Fruit fly (Drosophila melanogaster) whole organism, embryonic: ENCODE data around the gene cerv.

Experiments used
- CG10321 ChIP-seq: fragments of 200-800 bp; sonication (Bioruptor generic); IDR thresholded peaks from 2 replicates; pipeline ENCODE4 v1.3.6; 2022; ENCODE audit warnings: missing biosample characterization, missing genetic modification characterization
- CG10543 ChIP-seq: fragments of 200-800 bp; sonication (Bioruptor generic); optimal IDR thresholded peaks from 3 replicates; lab custom pipeline; 2017; ENCODE audit warnings: missing biosample characterization, mild to moderate bottlenecking, missing genetic modification characterization, moderate library complexity
- CG10979 ChIP-seq: fragments of 200-800 bp; sonication (Bioruptor generic); optimal IDR thresholded peaks from 2 replicates; lab custom pipeline; 2018; ENCODE audit warnings: missing biosample characterization, mild to moderate bottlenecking, missing genetic modification characterization, moderate library complexity
- CG12104 ChIP-seq: fragments of 200-800 bp; sonication (Bioruptor generic); optimal IDR thresholded peaks from 3 replicates; lab custom pipeline; 2016; ENCODE audit warnings: missing biosample characterization, missing genetic modification characterization
- CG13287 ChIP-seq: fragments of 200-800 bp; sonication (Bioruptor generic); IDR thresholded peaks from 2 replicates; pipeline ENCODE4 v1.3.6; 2022; ENCODE audit warnings: missing biosample characterization, missing genetic modification characterization; ENCODE audit not compliant: partially characterized antibody
- CG14441 ChIP-seq: fragments of 200-800 bp; sonication (Bioruptor generic); IDR thresholded peaks from 2 replicates; pipeline ENCODE4 v1.3.6; 2022; ENCODE audit warnings: missing biosample characterization, missing genetic modification characterization
- CG14710 ChIP-seq: fragments of 200-800 bp; sonication (Bioruptor generic); optimal IDR thresholded peaks from 3 replicates; lab custom pipeline; 2019; ENCODE audit warnings: missing biosample characterization, mild to moderate bottlenecking, missing genetic modification characterization, moderate library complexity
- CG17328 ChIP-seq: fragments of 200-800 bp; sonication (Bioruptor generic); IDR thresholded peaks from 2 replicates; pipeline ENCODE4 v1.3.6; 2022; ENCODE audit warnings: missing biosample characterization, missing genetic modification characterization
- CG1792 ChIP-seq: fragments of 200-800 bp; sonication (Bioruptor generic); optimal IDR thresholded peaks from 2 replicates; lab custom pipeline; 2016; ENCODE audit warnings: missing biosample characterization, missing genetic modification characterization
- CG18262 ChIP-seq: fragments of 200-800 bp; optimal IDR thresholded peaks from 3 replicates; lab custom pipeline; 2019; ENCODE audit warnings: missing biosample characterization, mild to moderate bottlenecking, missing genetic modification characterization, moderate library complexity
- CG3281 ChIP-seq: fragments of 200-800 bp; sonication (Bioruptor generic); optimal IDR thresholded peaks from 3 replicates; lab custom pipeline; 2017; ENCODE audit warnings: missing biosample characterization, mild to moderate bottlenecking, missing genetic modification characterization
- CG33213 ChIP-seq: fragments of 200-800 bp; sonication (Bioruptor generic); optimal IDR thresholded peaks from 3 replicates; lab custom pipeline; 2016; ENCODE audit warnings: missing biosample characterization, missing genetic modification characterization
- CG3838 ChIP-seq: fragments of 200-800 bp; sonication (Bioruptor generic); optimal IDR thresholded peaks from 3 replicates; lab custom pipeline; 2016; ENCODE audit warnings: missing biosample characterization, missing genetic modification characterization
- CG42726 ChIP-seq: fragments of 200-800 bp; sonication (Bioruptor generic); IDR thresholded peaks from 2 replicates; pipeline ENCODE4 v1.3.6; 2022; ENCODE audit warnings: missing biosample characterization, missing genetic modification characterization; ENCODE audit not compliant: partially characterized antibody
- CG4360 ChIP-seq: fragments of 200-800 bp; sonication (Bioruptor generic); IDR thresholded peaks from 2 replicates; pipeline ENCODE4 v1.3.6; 2022; ENCODE audit warnings: missing biosample characterization, missing genetic modification characterization
- CG5180 ChIP-seq: fragments of 200-800 bp; sonication (Bioruptor generic); optimal IDR thresholded peaks from 3 replicates; lab custom pipeline; 2017; ENCODE audit warnings: missing biosample characterization, missing genetic modification characterization, mild to moderate bottlenecking, moderate library complexity, missing genetic modification reagents
- CG6689 ChIP-seq: fragments of 200-800 bp; sonication (Bioruptor generic); IDR thresholded peaks from 2 replicates; pipeline ENCODE4 v1.3.6; 2022; ENCODE audit warnings: missing biosample characterization, missing genetic modification characterization
- CG6854 ChIP-seq: fragments of 200-800 bp; sonication (Bioruptor generic); optimal IDR thresholded peaks from 3 replicates; lab custom pipeline; 2017; ENCODE audit warnings: missing biosample characterization, mild to moderate bottlenecking, missing genetic modification characterization
- CG8281 ChIP-seq: fragments of 200-800 bp; sonication (Bioruptor generic); optimal IDR thresholded peaks from 2 replicates; lab custom pipeline; 2018; ENCODE audit warnings: missing biosample characterization, mild to moderate bottlenecking, missing genetic modification characterization, moderate library complexity
- CG9876 ChIP-seq: fragments of 200-800 bp; sonication (Bioruptor generic); optimal IDR thresholded peaks from 2 replicates; lab custom pipeline; 2016; ENCODE audit warnings: missing biosample characterization, missing genetic modification characterization
- D ChIP-seq, 2 experiments: fragments of 200-800 bp in 1 of 2; fragments of >200 bp in 1 of 2; sonication (Bioruptor generic) in 1 of 2; optimal IDR thresholded peaks; 2 replicates in 1 of 2; 3 replicates in 1 of 2; lab custom pipeline; 2017; ENCODE audit warnings: mild to moderate bottlenecking in 1 of 2, missing biosample characterization in 1 of 2, missing genetic modification characterization in 1 of 2, missing genetic modification reagents in 1 of 2
- Dad ChIP-seq: fragments of 200-800 bp; sonication (Bioruptor generic); optimal IDR thresholded peaks from 3 replicates; lab custom pipeline; 2016; ENCODE audit warnings: missing biosample characterization, missing genetic modification characterization
- Doc3 ChIP-seq: fragments of 200-800 bp; sonication (Bioruptor generic); IDR thresholded peaks from 3 replicates; pipeline ENCODE4 v1.3.6; 2022; ENCODE audit warnings: missing biosample characterization, missing genetic modification characterization; ENCODE audit not compliant: partially characterized antibody
- E2f2 ChIP-seq: fragments of 200-800 bp; sonication (Bioruptor generic); IDR thresholded peaks from 2 replicates; pipeline ENCODE4 v1.3.6; 2022; ENCODE audit warnings: missing biosample characterization, missing genetic modification characterization
- H15 ChIP-seq: fragments of 200-800 bp; sonication (Bioruptor generic); IDR thresholded peaks from 3 replicates; pipeline ENCODE4 v1.3.6; 2022; ENCODE audit warnings: missing biosample characterization, missing genetic modification characterization
- Hr3 ChIP-seq: fragments of 200-800 bp; sonication (Bioruptor generic); optimal IDR thresholded peaks from 3 replicates; lab custom pipeline; 2016; ENCODE audit warnings: missing biosample characterization, missing genetic modification characterization
- Med ChIP-seq: fragments of 200-800 bp; sonication (Bioruptor generic); peaks from one replicate; lab custom pipeline; 2016; ENCODE audit warnings: missing biosample characterization, missing genetic modification characterization, mild to moderate bottlenecking, inconsistent platforms, moderate library complexity
- Mrtf ChIP-seq: fragments of 200-800 bp; sonication (Bioruptor generic); IDR thresholded peaks from 3 replicates; pipeline ENCODE4 v1.3.6; 2022; ENCODE audit warnings: missing biosample characterization, missing genetic modification characterization
- NfI ChIP-seq: fragments of 200-800 bp; sonication (Bioruptor generic); optimal IDR thresholded peaks from 3 replicates; lab custom pipeline; 2018; ENCODE audit warnings: missing biosample characterization, mild to moderate bottlenecking, missing genetic modification characterization, moderate library complexity
- Optix ChIP-seq: fragments of 200-800 bp; sonication (Bioruptor generic); IDR thresholded peaks from 3 replicates; pipeline ENCODE4 v1.3.6; 2022; ENCODE audit warnings: missing biosample characterization, missing genetic modification characterization
- Ptx1 ChIP-seq: fragments of 200-800 bp; sonication (Bioruptor generic); IDR thresholded peaks from 2 replicates; pipeline ENCODE4 v1.3.6; 2022; ENCODE audit warnings: missing biosample characterization, missing genetic modification characterization
- bigmax ChIP-seq: fragments of 200-800 bp; sonication (Bioruptor generic); optimal IDR thresholded peaks from 2 replicates; lab custom pipeline; 2018; ENCODE audit warnings: missing biosample characterization, mild to moderate bottlenecking, missing genetic modification characterization
- cad ChIP-seq: fragments of >200 bp; optimal IDR thresholded peaks from 2 replicates; lab custom pipeline; 2017; ENCODE audit warnings: missing biosample characterization, missing genetic modification characterization
- dati ChIP-seq: fragments of 200-800 bp; sonication (Bioruptor generic); IDR thresholded peaks from 2 replicates; pipeline ENCODE4 v1.3.6; 2022; ENCODE audit warnings: missing biosample characterization, missing genetic modification characterization
- disco-r ChIP-seq: fragments of 200-800 bp; sonication (Bioruptor generic); optimal IDR thresholded peaks from 2 replicates; lab custom pipeline; 2016; ENCODE audit warnings: missing biosample characterization, missing genetic modification characterization
- dpn ChIP-seq, 2 experiments: fragments of 200-800 bp; sonication (Bioruptor generic); optimal IDR thresholded peaks; 3 replicates each; lab custom pipeline; 2016; ENCODE audit warnings: missing biosample characterization in 2 of 2, missing genetic modification characterization in 2 of 2
- dysf ChIP-seq: fragments of 200-800 bp; sonication (Bioruptor generic); IDR thresholded peaks from 3 replicates; pipeline ENCODE4 v1.3.6; 2022; ENCODE audit warnings: missing biosample characterization, missing genetic modification characterization
- ewg ChIP-seq: fragments of 200-800 bp; sonication (Bioruptor generic); optimal IDR thresholded peaks from 3 replicates; lab custom pipeline; 2017; ENCODE audit warnings: mild to moderate bottlenecking, missing biosample characterization, missing genetic modification reagents, missing genetic modification characterization
- kay ChIP-seq: fragments of 200-800 bp; sonication (Bioruptor generic); optimal IDR thresholded peaks from 2 replicates; lab custom pipeline; 2016; ENCODE audit warnings: missing biosample characterization, missing genetic modification characterization
- onecut ChIP-seq: fragments of 200-800 bp; sonication (Bioruptor generic); IDR thresholded peaks from 2 replicates; pipeline ENCODE4 v1.3.6; 2022; ENCODE audit warnings: missing biosample characterization, missing genetic modification characterization
- pnt ChIP-seq: fragments of 200-800 bp; sonication (Bioruptor generic); optimal IDR thresholded peaks from 3 replicates; lab custom pipeline; 2016; ENCODE audit warnings: missing biosample characterization, missing genetic modification characterization
- pros ChIP-seq: fragments of 200-800 bp; sonication (Bioruptor generic); optimal IDR thresholded peaks from 3 replicates; lab custom pipeline; 2019; ENCODE audit warnings: missing biosample characterization, mild to moderate bottlenecking, missing genetic modification characterization, moderate library complexity
- psq ChIP-seq: fragments of 200-800 bp; sonication (Bioruptor generic); optimal IDR thresholded peaks from 2 replicates; lab custom pipeline; 2017; ENCODE audit warnings: missing biosample characterization, missing genetic modification characterization
- sima ChIP-seq: fragments of 200-800 bp; sonication (Bioruptor generic); optimal IDR thresholded peaks from 2 replicates; lab custom pipeline; 2016; ENCODE audit warnings: missing biosample characterization, missing genetic modification characterization
- sob ChIP-seq: fragments of 200-800 bp; sonication (Bioruptor generic); IDR thresholded peaks from 2 replicates; pipeline ENCODE4 v1.3.6; 2022; ENCODE audit warnings: missing biosample characterization, missing genetic modification characterization
- ssp ChIP-seq: fragments of 200-800 bp; sonication (Bioruptor generic); IDR thresholded peaks from 2 replicates; pipeline ENCODE4 v1.3.6; 2022; ENCODE audit warnings: missing biosample characterization, missing genetic modification characterization
- stwl ChIP-seq: fragments of 200-800 bp; sonication (Bioruptor generic); optimal IDR thresholded peaks from 3 replicates; lab custom pipeline; 2018; ENCODE audit warnings: missing biosample characterization, mild to moderate bottlenecking, missing genetic modification characterization, moderate library complexity
- tap ChIP-seq: fragments of 200-800 bp; optimal IDR thresholded peaks from 3 replicates; lab custom pipeline; 2019; ENCODE audit warnings: missing biosample characterization, mild to moderate bottlenecking, missing genetic modification characterization, moderate library complexity
- tgo ChIP-seq: fragments of 200-800 bp; sonication (Bioruptor generic); IDR thresholded peaks from 3 replicates; pipeline ENCODE4 v1.3.6; 2022; ENCODE audit warnings: missing biosample characterization, missing genetic modification characterization

The cerv gene

DNA sequence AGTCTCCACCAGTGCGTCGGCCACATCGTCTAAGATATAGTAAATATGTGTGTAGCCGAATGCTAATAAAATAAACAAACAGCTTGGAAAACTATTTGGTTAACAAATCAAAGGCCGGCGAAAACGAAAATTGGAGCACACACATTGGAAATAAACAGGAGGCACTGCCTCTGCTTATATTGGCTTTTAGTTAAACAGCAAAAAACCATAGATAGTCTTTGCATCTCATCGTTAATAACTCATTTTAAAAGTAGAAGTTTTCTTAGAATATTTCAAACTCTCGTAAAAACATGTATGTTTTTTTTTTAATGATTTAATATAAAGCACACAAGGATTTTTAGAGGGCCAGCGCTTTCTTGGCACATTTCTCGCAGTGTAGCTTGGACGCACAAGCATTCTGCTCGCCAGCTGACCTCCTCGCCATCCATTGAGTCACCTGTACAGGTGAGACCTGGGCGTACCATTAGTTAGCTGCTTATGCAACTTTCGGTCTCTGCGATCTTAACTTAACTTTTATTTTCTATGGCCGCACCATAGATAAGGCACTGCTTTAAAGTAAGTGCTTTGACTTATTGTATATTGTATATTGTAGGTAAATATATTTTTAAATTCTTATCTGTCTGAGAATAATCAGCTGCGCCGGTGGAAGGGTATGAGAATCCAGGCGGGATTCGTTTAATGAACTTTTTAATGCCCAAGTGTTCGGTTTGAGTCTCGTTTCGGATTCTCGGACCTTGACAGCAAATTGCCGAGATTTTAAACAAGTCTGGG lies 13.9 kb upstream of the cerv start (continued):
- TF ChIP-seq CG14710 (tag; lab: Kevin White, UChicago), result peak; percentile 33
- peak; percentile 50 for TF ChIP-seq CG33213
- TF ChIP-seq CG42726 (GFP tag; lab: Robert Waterston, UW), result no peak
- no peak for TF ChIP-seq CG1792 (GFP tag; lab: Kevin White, UChicago)
- no peak for TF ChIP-seq CG8281 (tag; lab: Kevin White, UChicago)
- peak; percentile 20 for TF ChIP-seq ewg
- TF ChIP-seq dati (GFP tag; lab: Robert Waterston, UW), result no peak
- TF ChIP-seq Optix, result no peak
- no peak for TF ChIP-seq D (optimal IDR thresholded peaks at IDR 0.05; lab: Kevin White, UChicago)
- peak; percentile 12 for TF ChIP-seq D (GFP tag; optimal IDR thresholded peaks at IDR 0.05; lab: Kevin White, UChicago)
- no peak for TF ChIP-seq pros (GFP tag; lab: Kevin White, UChicago)
- peak; percentile 49 for TF ChIP-seq CG3281
- TF ChIP-seq pnt (GFP tag; lab: Kevin White, UChicago), result peak; percentile 31
- TF ChIP-seq Dad (GFP tag; lab: Kevin White, UChicago), result no peak
- TF ChIP-seq CG5180 (GFP tag; lab: Kevin White, UChicago), result peak; percentile 21
- TF ChIP-seq Ptx1, result peak; percentile 55
- TF ChIP-seq CG17328 (GFP tag; lab: Robert Waterston, UW), result peak; percentile 41; the same call in 1 of the 2 replicates
- TF ChIP-seq CG6854 (GFP tag; lab: Kevin White, UChicago), result no peak
- no peak for TF ChIP-seq disco-r (GFP tag; lab: Kevin White, UChicago)
- 0 out of 3 replicates have a peak, but pooled peaks have one; percentile 37 for TF ChIP-seq tgo (GFP tag; lab: Robert Waterston, UW)
- TF ChIP-seq H15 (GFP tag; lab: Robert Waterston, UW), result 0 out of 3 replicates have a peak, but pooled peaks have one; percentile 8
- no peak for TF ChIP-seq stwl (tag; lab: Kevin White, UChicago)
- TF ChIP-seq Med (GFP tag; lab: Kevin White, UChicago), result peak; percentile 76
- TF ChIP-seq CG4360, result no peak
- TF ChIP-seq NfI, result peak; percentile 16
- peak; percentile 13 for TF ChIP-seq kay (GFP tag; lab: Kevin White, UChicago)
- TF ChIP-seq psq (GFP tag; lab: Kevin White, UChicago), result no peak
- peak; percentile 52; the same call in 1 of the 2 replicates for TF ChIP-seq CG6689 (GFP tag; lab: Robert Waterston, UW)
- no peak for TF ChIP-seq CG10321 (GFP tag; lab: Robert Waterston, UW)
- no peak for TF ChIP-seq CG10543 (GFP tag; lab: Kevin White, UChicago)
- TF ChIP-seq sob (GFP tag; lab: Robert Waterston, UW), result 0 out of 2 replicates have a peak, but pooled peaks have one; percentile 29
- no peak for TF ChIP-seq onecut (GFP tag; lab: Robert Waterston, UW)
- no peak for TF ChIP-seq sima (GFP tag; lab: Kevin White, UChicago)
- peak; percentile 32; the same call in 1 of the 2 replicates for TF ChIP-seq E2f2 (GFP tag; lab: Robert Waterston, UW)
- no peak for TF ChIP-seq CG13287 (GFP tag; lab: Robert Waterston, UW)
- peak; percentile 44 for TF ChIP-seq CG10979 (tag; lab: Kevin White, UChicago)
- peak; percentile 68 for TF ChIP-seq dysf (GFP tag; lab: Robert Waterston, UW)
- TF ChIP-seq dpn (GFP tag; optimal IDR thresholded peaks at IDR 0.05; lab: Kevin White, UChicago), result peak in 1 of 2 experiments; percentile 43
- TF ChIP-seq CG12104 (GFP tag; lab: Kevin White, UChicago), result no peak
- no peak for TF ChIP-seq cad (GFP tag; lab: Kevin White, UChicago)
- peak; percentile 27 for TF ChIP-seq CG3838 (GFP tag; lab: Kevin White, UChicago)
- TF ChIP-seq Mrtf (GFP tag; lab: Robert Waterston, UW), result 0 out of 3 replicates have a peak, but pooled peaks have one; percentile 4
- no peak for TF ChIP-seq CG9876
- TF ChIP-seq tap (tag; lab: Kevin White, UChicago), result no peak
- peak; percentile 27; the same call in 1 of the 2 replicates for TF ChIP-seq CG14441 (GFP tag; lab: Robert Waterston, UW)
- TF ChIP-seq CG18262 (tag; lab: Kevin White, UChicago), result peak; percentile 16
- TF ChIP-seq Doc3 (GFP tag; lab: Robert Waterston, UW), result no peak
- no peak for TF ChIP-seq bigmax
- peak; percentile 28 for TF ChIP-seq Hr3
- 0 out of 2 replicates have a peak, but pooled peaks have one; percentile 21 for TF ChIP-seq ssp (GFP tag; lab: Robert Waterston, UW)
